Fruit fly (Drosophila melanogaster) whole organism, pupa: ENCODE results near the gene Cyp12a5.

ENCODE experiments used
- CG13204 ChIP-seq: fragments of 200-800 bp; sonication (Bioruptor generic); optimal IDR thresholded peaks from 2 replicates; lab custom pipeline; 2018; ENCODE audit warnings: missing biosample characterization, mild to moderate bottlenecking, missing genetic modification characterization, moderate library complexity
- CG14655 ChIP-seq: fragments of 200-800 bp; sonication (Bioruptor generic); optimal IDR thresholded peaks from 3 replicates; lab custom pipeline; 2017; ENCODE audit warnings: mild to moderate bottlenecking, missing biosample characterization, missing genetic modification reagents, missing genetic modification characterization
- CG15710 ChIP-seq: fragments of 200-800 bp; sonication (Bioruptor generic); optimal IDR thresholded peaks from 2 replicates; lab custom pipeline; 2018; ENCODE audit warnings: missing biosample characterization, mild to moderate bottlenecking, missing genetic modification characterization, moderate library complexity
- CG17806 ChIP-seq: fragments of 200-800 bp; sonication (Bioruptor generic); optimal IDR thresholded peaks from 2 replicates; lab custom pipeline; 2018; ENCODE audit warnings: missing biosample characterization, mild to moderate bottlenecking, missing genetic modification characterization, moderate library complexity
- CG4496 ChIP-seq: fragments of 200-800 bp; sonication (Bioruptor generic); IDR thresholded peaks from 3 replicates; pipeline ENCODE4 v1.3.6; 2022; ENCODE audit warnings: missing biosample characterization, missing genetic modification characterization
- CG8159 ChIP-seq: fragments of 200-800 bp; sonication (Bioruptor generic); optimal IDR thresholded peaks from 3 replicates; lab custom pipeline; 2018; ENCODE audit warnings: missing biosample characterization, mild to moderate bottlenecking, missing genetic modification characterization, moderate library complexity
- CG9948 ChIP-seq: fragments of 200-800 bp; sonication (Bioruptor generic); optimal IDR thresholded peaks from 2 replicates; lab custom pipeline; 2018; ENCODE audit warnings: missing biosample characterization, mild to moderate bottlenecking, missing genetic modification characterization, moderate library complexity
- EcR ChIP-seq: fragments of 200-800 bp; sonication (Bioruptor generic); optimal IDR thresholded peaks from 3 replicates; lab custom pipeline; 2019; ENCODE audit warnings: missing biosample characterization, missing genetic modification characterization, mild to moderate bottlenecking, moderate library complexity, missing genetic modification reagents
- Ets98B ChIP-seq: fragments of 200-800 bp; sonication (Bioruptor generic); IDR thresholded peaks from 2 replicates; pipeline ENCODE4 v1.3.6; 2022; ENCODE audit warnings: missing biosample characterization, missing genetic modification characterization
- Pif1A ChIP-seq: fragments of 200-800 bp; sonication (Bioruptor generic); optimal IDR thresholded peaks from 3 replicates; lab custom pipeline; 2016; ENCODE audit warnings: missing biosample characterization, missing genetic modification characterization
- Pif1B ChIP-seq: fragments of 200-800 bp; sonication (Bioruptor generic); optimal IDR thresholded peaks from 3 replicates; lab custom pipeline; 2016; ENCODE audit warnings: missing biosample characterization, missing genetic modification characterization
- Snoo ChIP-seq: fragments of 200-800 bp; sonication (Bioruptor generic); optimal IDR thresholded peaks from 3 replicates; lab custom pipeline; 2017; ENCODE audit warnings: missing biosample characterization, mild to moderate bottlenecking, missing genetic modification characterization, inconsistent platforms
- fd96Ca ChIP-seq: fragments of 200-800 bp; sonication (Bioruptor generic); IDR thresholded peaks from 3 replicates; pipeline ENCODE4 v1.3.6; 2022; ENCODE audit warnings: missing biosample characterization, missing genetic modification characterization

The Cyp12a5 gene

DNA sequence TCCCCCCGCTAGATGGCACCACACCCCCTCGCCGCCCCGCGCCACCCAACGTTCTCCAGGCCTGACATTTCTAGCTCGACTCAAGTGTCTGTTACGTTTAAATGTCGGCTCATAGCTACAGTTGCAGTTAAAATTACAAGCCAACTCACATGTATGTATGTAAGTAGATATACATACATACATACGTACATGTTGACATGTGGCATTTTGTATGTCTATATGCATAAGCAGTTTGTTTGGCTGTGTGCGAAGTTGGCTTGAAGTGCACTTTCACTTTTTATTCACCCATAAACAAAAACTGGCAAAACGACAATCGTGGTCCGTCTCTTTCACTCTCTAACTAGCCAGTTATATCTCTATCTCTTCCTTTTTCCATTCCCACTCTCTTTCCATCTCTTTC, 50.4 kb downstream of the Cyp12a5 start:
- no peak for TF ChIP-seq fd96Ca
- no peak for TF ChIP-seq CG9948 (tag; lab: Kevin White, UChicago)
- TF ChIP-seq CG15710 = no peak
- TF ChIP-seq Pif1B (GFP tag; lab: Kevin White, UChicago) = no peak
- TF ChIP-seq CG8159 (tag; lab: Kevin White, UChicago) = no peak
- no peak for TF ChIP-seq Snoo
- TF ChIP-seq CG4496 (GFP tag; lab: Robert Waterston, UW) = no peak
- no peak for TF ChIP-seq Ets98B
- TF ChIP-seq Pif1A = no peak
- no peak for TF ChIP-seq CG13204
- TF ChIP-seq CG14655 = no peak
- TF ChIP-seq EcR (GFP tag; lab: Kevin White, UChicago) = no peak
- TF ChIP-seq CG17806 (tag; lab: Kevin White, UChicago) = no peak
- TF ChIP-seq, all 21 proteins: peak for 0
